Worm (Caenorhabditis elegans): ENCODE measurements around the gene hrg-6.

Gene hrg-6

DNA sequence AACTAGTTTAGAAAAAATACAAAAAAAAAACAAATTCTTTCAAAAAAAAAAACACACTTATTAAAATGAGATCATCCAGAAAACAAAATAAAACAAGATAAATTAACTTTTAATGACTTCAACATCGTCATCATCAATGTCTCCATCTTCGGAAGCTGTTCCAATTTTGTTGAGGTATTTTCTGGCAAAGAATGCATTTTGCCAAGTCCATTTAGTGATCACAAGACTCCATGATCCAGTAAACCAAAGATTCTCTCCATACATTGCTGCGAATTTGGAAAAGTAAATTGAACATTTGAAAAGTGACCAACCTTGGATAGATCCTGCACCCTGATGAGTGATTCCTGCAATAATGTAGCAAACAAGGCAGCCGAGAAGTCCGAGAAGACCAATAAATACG is 2.3 kb upstream of the hrg-6 start:
- TF ChIP-seq nhr-25 (tag; optimal IDR thresholded peaks at IDR 0.05): no peak
- no peak for TF ChIP-seq lsy-12 (tag; optimal IDR thresholded peaks at IDR 0.05)
- no peak for TF ChIP-seq nhr-28 (tag; optimal IDR thresholded peaks at IDR 0.05)
- no peak for TF ChIP-seq ceh-9 (tag; optimal IDR thresholded peaks at IDR 0.05)
- no peak for TF ChIP-seq nfya-1 (tag; optimal IDR thresholded peaks at IDR 0.05; ENCODE audit: insufficient read depth)
- no peak for TF ChIP-seq mdl-1 (tag; optimal IDR thresholded peaks at IDR 0.05)
- no peak for TF ChIP-seq pha-4 (tag; optimal IDR thresholded peaks at IDR 0.05)
- TF ChIP-seq nhr-11 (tag; optimal IDR thresholded peaks at IDR 0.05): no peak

DNA sequence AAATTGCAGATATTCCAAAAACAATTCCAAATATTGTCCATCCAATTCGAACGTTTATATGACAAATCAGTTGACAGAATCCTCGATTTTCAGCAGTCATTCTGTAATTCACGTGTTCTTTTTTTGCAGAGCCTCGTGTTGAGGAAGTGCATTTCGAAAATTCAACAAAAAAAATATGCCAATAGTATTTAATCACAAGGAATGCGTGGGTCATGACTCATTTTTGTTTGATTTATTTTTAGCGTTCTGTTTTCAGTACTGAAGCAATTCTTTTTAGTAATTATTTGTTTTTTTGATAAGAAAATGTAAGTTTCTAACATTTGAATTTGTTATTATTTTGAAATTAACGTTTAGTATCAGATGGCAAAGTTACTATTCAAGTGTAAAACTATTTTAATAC is 1.5 kb upstream of the hrg-6 start, which contains the start of gene hrg-4:
Gene hrg-4 (minus strand): TSS at position 101 of the 400 bp plus-strand sequence.
- TF ChIP-seq ceh-9 (tag; optimal IDR thresholded peaks at IDR 0.05) (no peak), nhr-23 (tag; optimal IDR thresholded peaks at IDR 0.05) (no peak), nhr-11 (tag; optimal IDR thresholded peaks at IDR 0.05) (no peak), elt-2 (tag; optimal IDR thresholded peaks at IDR 0.05) (no peak), zag-1 (tag; optimal IDR thresholded peaks at IDR 0.05) (no peak), egl-5 (tag; optimal IDR thresholded peaks at IDR 0.05) (no peak), mml-1 (tag; optimal IDR thresholded peaks at IDR 0.05) (no peak), ztf-4 (tag; optimal IDR thresholded peaks at IDR 0.05) (no peak), tbx-2 (tag; optimal IDR thresholded peaks at IDR 0.05) (no peak), fos-1 (tag; optimal IDR thresholded peaks at IDR 0.05) (no peak), elt-3 (tag; optimal IDR thresholded peaks at IDR 0.05) (no peak), nhr-77 (tag; optimal IDR thresholded peaks at IDR 0.05) (no peak), R02D3.7 (tag; optimal IDR thresholded peaks at IDR 0.05) (no peak), nhr-12 (tag; optimal IDR thresholded peaks at IDR 0.05) (no peak), egl-27 (tag; optimal IDR thresholded peaks at IDR 0.05) (no peak), nhr-67 (tag; optimal IDR thresholded peaks at IDR 0.05) (no peak)

DNA sequence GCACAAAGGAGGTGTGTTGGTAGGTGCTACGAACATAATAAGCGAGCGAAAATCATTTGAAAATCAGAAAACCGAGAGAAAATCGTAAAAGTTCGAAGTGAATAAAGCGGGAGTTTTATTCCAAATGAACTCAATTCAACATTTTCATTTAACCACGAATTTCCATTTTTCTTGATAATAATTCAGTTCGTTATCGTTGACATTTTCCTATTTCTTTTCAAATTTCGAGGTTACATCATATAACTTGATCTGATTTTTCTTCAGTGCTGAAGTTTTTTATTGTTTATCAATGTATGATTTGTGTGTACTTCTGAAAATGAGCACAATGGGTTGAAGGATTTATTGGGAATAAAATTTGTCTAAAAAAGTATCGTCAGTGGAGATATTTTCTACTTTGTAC is 748 bp upstream of the hrg-6 start:
- TF ChIP-seq eor-1 (tag; optimal IDR thresholded peaks at IDR 0.05) (no peak), sea-2 (GFP tag; optimal IDR thresholded peaks at IDR 0.05) (no peak), elt-2 (tag; optimal IDR thresholded peaks at IDR 0.05) (peak; percentile 86), skn-1 (tag; optimal IDR thresholded peaks at IDR 0.05) (no peak)

ce11 chrIV:11036222-11036621 is 3.8 kb downstream of the hrg-6 start, which contains the start of gene fkb-1:
TSS of gene fkb-1 (plus strand) at chrIV:11036582.
- no peak for TF ChIP-seq daf-12 (tag; optimal IDR thresholded peaks at IDR 0.05)
- no peak for TF ChIP-seq nhr-67 (tag; optimal IDR thresholded peaks at IDR 0.05)
- TF ChIP-seq elt-3 (tag; optimal IDR thresholded peaks at IDR 0.05): no peak
- TF ChIP-seq fkh-10 (GFP tag; optimal IDR thresholded peaks at IDR 0.05): no peak
- no peak for TF ChIP-seq nhr-43 (tag; optimal IDR thresholded peaks at IDR 0.05; ENCODE audit: poor library complexity, severe bottlenecking)
- no peak for TF ChIP-seq nhr-77 (tag; optimal IDR thresholded peaks at IDR 0.05)
- TF ChIP-seq nhr-25 (tag; optimal IDR thresholded peaks at IDR 0.05): peak; percentile 10
- TF ChIP-seq ama-1 (optimal IDR thresholded peaks at IDR 0.05): no peak
- no peak for TF ChIP-seq mdl-1 (tag; optimal IDR thresholded peaks at IDR 0.05)
- TF ChIP-seq lin-15B (tag; optimal IDR thresholded peaks at IDR 0.05): peak; percentile 63
- peak; percentile 70 for TF ChIP-seq snpc-4 (tag; optimal IDR thresholded peaks at IDR 0.05)
- TF ChIP-seq eor-1 (tag; optimal IDR thresholded peaks at IDR 0.05): no peak
- TF ChIP-seq elt-1 (tag; optimal IDR thresholded peaks at IDR 0.05): no peak
- TF ChIP-seq ceh-28 (tag; optimal IDR thresholded peaks at IDR 0.05): peak; percentile 38
- TF ChIP-seq R02D3.7 (tag; optimal IDR thresholded peaks at IDR 0.05): no peak
- no peak for TF ChIP-seq skn-1 (tag; optimal IDR thresholded peaks at IDR 0.05)
- TF ChIP-seq unc-62 (GFP tag; optimal IDR thresholded peaks at IDR 0.05): no peak
- no peak for TF ChIP-seq nhr-28 (tag; optimal IDR thresholded peaks at IDR 0.05)
- no peak for TF ChIP-seq nhr-76 (tag; optimal IDR thresholded peaks at IDR 0.05)
- TF ChIP-seq ceh-9 (tag; optimal IDR thresholded peaks at IDR 0.05): no peak
- peak; percentile 58 for TF ChIP-seq nhr-23 (tag; optimal IDR thresholded peaks at IDR 0.05)
- TF ChIP-seq nhr-12 (tag; optimal IDR thresholded peaks at IDR 0.05): no peak
- no peak for TF ChIP-seq sea-2 (GFP tag; optimal IDR thresholded peaks at IDR 0.05)
- TF ChIP-seq zag-1 (tag; optimal IDR thresholded peaks at IDR 0.05): no peak
- TF ChIP-seq nhr-237 (tag; optimal IDR thresholded peaks at IDR 0.05): no peak
- no peak for TF ChIP-seq ceh-16 (tag; optimal IDR thresholded peaks at IDR 0.05)
- no peak for TF ChIP-seq tbx-2 (tag; optimal IDR thresholded peaks at IDR 0.05)
- TF ChIP-seq lsy-12 (tag; optimal IDR thresholded peaks at IDR 0.05): peak; percentile 45
- TF ChIP-seq unc-39 (tag; optimal IDR thresholded peaks at IDR 0.05): no peak
- TF ChIP-seq hmg-11 (tag; optimal IDR thresholded peaks at IDR 0.05): peak; percentile 51
- TF ChIP-seq ceh-82 (tag; optimal IDR thresholded peaks at IDR 0.05): no peak
- TF ChIP-seq nhr-11 (tag; optimal IDR thresholded peaks at IDR 0.05): no peak
- TF ChIP-seq jun-1 (tag; optimal IDR thresholded peaks at IDR 0.05): peak; percentile 44
- peak; percentile 87 for TF ChIP-seq pha-4 (tag; optimal IDR thresholded peaks at IDR 0.05)
- TF ChIP-seq ztf-4 (tag; optimal IDR thresholded peaks at IDR 0.05): no peak
- no peak for TF ChIP-seq egl-27 (tag; optimal IDR thresholded peaks at IDR 0.05)
- peak; percentile 31 for TF ChIP-seq lin-39 (tag; optimal IDR thresholded peaks at IDR 0.05)
- no peak for TF ChIP-seq ztf-11 (tag; optimal IDR thresholded peaks at IDR 0.05)
- no peak for TF ChIP-seq egl-5 (tag; optimal IDR thresholded peaks at IDR 0.05)
- TF ChIP-seq nfya-1 (tag; optimal IDR thresholded peaks at IDR 0.05; ENCODE audit: insufficient read depth): peak; percentile 65
- no peak for TF ChIP-seq mml-1 (tag; optimal IDR thresholded peaks at IDR 0.05)
- no peak for TF ChIP-seq aly-2 (tag; optimal IDR thresholded peaks at IDR 0.05)
- no peak for TF ChIP-seq fos-1 (tag; optimal IDR thresholded peaks at IDR 0.05)
- peak; percentile 16 for TF ChIP-seq pqm-1 (tag; optimal IDR thresholded peaks at IDR 0.05)
